Worm (Caenorhabditis elegans) whole organism, late embryonic: ENCODE data around the gene hpr-9.
A peak's percentile ranks its signal among the peaks of the same experiment; 100 is the strongest.

Experiments used
- C38D4.7 ChIP-seq: fragments of 200-800 bp; sonication (Bioruptor generic); optimal IDR thresholded peaks from 2 replicates; lab custom pipeline; 2018; ENCODE audit warnings: mild to moderate bottlenecking, missing genetic modification characterization, moderate library complexity, missing compliant biosample characterization
- F13H6.1 ChIP-seq: sonication (generic microtip); optimal IDR thresholded peaks from 2 replicates; lab custom pipeline; 2016; ENCODE audit warnings: missing genetic modification characterization, missing compliant biosample characterization
- K02D7.2 ChIP-seq: sonication (generic microtip); optimal IDR thresholded peaks from 2 replicates; lab custom pipeline; 2017; ENCODE audit warnings: mild to moderate bottlenecking, missing genetic modification characterization, missing compliant biosample characterization
- K09A11.1 ChIP-seq: sonication (generic microtip); optimal IDR thresholded peaks from 2 replicates; lab custom pipeline; 2017; ENCODE audit warnings: antibody characterized with exemption, mild to moderate bottlenecking, missing genetic modification characterization, missing compliant biosample characterization; ENCODE audit not compliant: insufficient read depth
- T23F11.4 ChIP-seq: fragments of 200-800 bp; sonication (Bioruptor generic); optimal IDR thresholded peaks from 2 replicates; lab custom pipeline; 2018; ENCODE audit warnings: mild to moderate bottlenecking, missing genetic modification characterization, missing compliant biosample characterization
- ceh-2 ChIP-seq: sonication (generic microtip); optimal IDR thresholded peaks from 2 replicates; lab custom pipeline; 2016; ENCODE audit warnings: missing genotype, missing genetic modification characterization, missing compliant biosample characterization
- ceh-22 ChIP-seq: sonication (generic microtip); optimal IDR thresholded peaks from 2 replicates; lab custom pipeline; 2017; ENCODE audit warnings: missing biosample characterization, missing genetic modification characterization
- ceh-31 ChIP-seq: sonication (generic microtip); optimal IDR thresholded peaks from 2 replicates; lab custom pipeline; 2016; ENCODE audit warnings: missing genetic modification characterization, missing compliant biosample characterization
- ceh-45 ChIP-seq: fragments of 200-800 bp; sonication (Bioruptor generic); IDR thresholded peaks from 2 replicates; pipeline ENCODE4 v1.3.6; 2022; ENCODE audit warnings: missing genetic modification reagents, missing genetic modification characterization, missing compliant biosample characterization
- ceh-48 ChIP-seq: sonication (generic microtip); optimal IDR thresholded peaks from 2 replicates; lab custom pipeline; 2016; ENCODE audit warnings: missing genetic modification characterization, inconsistent platforms, missing compliant biosample characterization
- ceh-6 ChIP-seq: fragments of 200-800 bp; sonication (Bioruptor generic); optimal IDR thresholded peaks from 2 replicates; lab custom pipeline; 2018; ENCODE audit warnings: mild to moderate bottlenecking, missing genetic modification characterization, missing compliant biosample characterization
- che-1 ChIP-seq: sonication (generic microtip); optimal IDR thresholded peaks from 2 replicates; lab custom pipeline; 2016; ENCODE audit warnings: mild to moderate bottlenecking, missing genetic modification characterization, missing compliant biosample characterization
- elt-2 ChIP-seq: sonication (generic microtip); optimal IDR thresholded peaks from 2 replicates; lab custom pipeline; 2016; ENCODE audit warnings: missing genetic modification reagents, missing genetic modification characterization, missing compliant biosample characterization
- ets-4 ChIP-seq: sonication (generic microtip); optimal IDR thresholded peaks from 2 replicates; lab custom pipeline; 2016; ENCODE audit warnings: missing genetic modification characterization, missing compliant biosample characterization
- fax-1 ChIP-seq: sonication (generic microtip); optimal IDR thresholded peaks from 2 replicates; lab custom pipeline; 2016; ENCODE audit warnings: missing genotype, missing genetic modification characterization, missing compliant biosample characterization
- fkh-6 ChIP-seq: sonication (generic microtip); optimal IDR thresholded peaks from 2 replicates; lab custom pipeline; 2016; ENCODE audit warnings: missing genetic modification characterization, missing compliant biosample characterization
- hlh-13 ChIP-seq: fragments of 200-800 bp; sonication (Bioruptor generic); optimal IDR thresholded peaks from 2 replicates; lab custom pipeline; 2018; ENCODE audit warnings: mild to moderate bottlenecking, missing genetic modification characterization, missing compliant biosample characterization
- hlh-15 ChIP-seq: sonication (generic microtip); optimal IDR thresholded peaks from 2 replicates; lab custom pipeline; 2016; ENCODE audit warnings: missing genetic modification characterization, missing compliant biosample characterization
- hlh-30 ChIP-seq: sonication (generic microtip); optimal IDR thresholded peaks from 2 replicates; lab custom pipeline; 2017; ENCODE audit warnings: antibody characterized with exemption, missing genetic modification characterization, missing compliant biosample characterization; ENCODE audit not compliant: insufficient read depth
- hlh-8 ChIP-seq: sonication (generic microtip); optimal IDR thresholded peaks from 2 replicates; lab custom pipeline; 2016; ENCODE audit warnings: missing genotype, missing genetic modification characterization, missing compliant biosample characterization
- lin-11 ChIP-seq: fragments of 200-800 bp; sonication (Bioruptor generic); optimal IDR thresholded peaks from 2 replicates; lab custom pipeline; 2018; ENCODE audit warnings: mild to moderate bottlenecking, missing genetic modification characterization, missing compliant biosample characterization
- madf-2 ChIP-seq: sonication (generic microtip); optimal IDR thresholded peaks from 2 replicates; lab custom pipeline; 2017; ENCODE audit warnings: missing genetic modification characterization, missing compliant biosample characterization
- nfya-1 ChIP-seq: sonication (generic microtip); optimal IDR thresholded peaks from 2 replicates; lab custom pipeline; 2017; ENCODE audit warnings: missing genetic modification characterization, mild to moderate bottlenecking, missing compliant biosample characterization, antibody characterized with exemption, moderate library complexity
- pag-3 ChIP-seq: sonication (generic microtip); optimal IDR thresholded peaks from 2 replicates; lab custom pipeline; 2016; ENCODE audit warnings: missing compliant biosample characterization, missing genetic modification characterization, borderline replicate concordance
- pat-9 ChIP-seq: fragments of 200-800 bp; sonication (Bioruptor generic); optimal IDR thresholded peaks from 2 replicates; lab custom pipeline; 2018; ENCODE audit warnings: mild to moderate bottlenecking, missing genetic modification characterization, moderate library complexity, missing compliant biosample characterization
- pax-1 ChIP-seq: fragments of 150-350 bp; optimal IDR thresholded peaks from 2 replicates; lab custom pipeline; 2014; ENCODE audit warnings: missing biosample characterization, missing genetic modification characterization
- pha-2 ChIP-seq: sonication (generic microtip); optimal IDR thresholded peaks from 2 replicates; lab custom pipeline; 2017; ENCODE audit warnings: mild to moderate bottlenecking, missing genetic modification characterization, missing compliant biosample characterization
- pha-4 ChIP-seq: fragments of 150-350 bp; optimal IDR thresholded peaks from 2 replicates; lab custom pipeline; 2018; ENCODE audit warnings: missing biosample characterization, missing genetic modification reagents, missing genetic modification characterization
- ref-2 ChIP-seq: sonication (generic microtip); optimal IDR thresholded peaks from 2 replicates; lab custom pipeline; 2016; ENCODE audit warnings: missing genetic modification characterization, missing compliant biosample characterization
- rnt-1 ChIP-seq: sonication (generic microtip); optimal IDR thresholded peaks from 2 replicates; lab custom pipeline; 2016; ENCODE audit warnings: missing genetic modification characterization, missing compliant biosample characterization
- sox-2 ChIP-seq: fragments of 200-800 bp; sonication (Bioruptor generic); IDR thresholded peaks from 2 replicates; pipeline ENCODE4 v1.3.6; 2022; ENCODE audit warnings: missing genetic modification reagents, missing genetic modification characterization, missing compliant biosample characterization
- sox-4 ChIP-seq: sonication (generic microtip); optimal IDR thresholded peaks from 2 replicates; lab custom pipeline; 2017; ENCODE audit warnings: mild to moderate bottlenecking, missing genetic modification characterization, inconsistent platforms, missing compliant biosample characterization
- tbx-7 ChIP-seq: sonication (generic microtip); optimal IDR thresholded peaks from 2 replicates; lab custom pipeline; 2016; ENCODE audit warnings: missing genotype, missing genetic modification characterization, missing compliant biosample characterization
- ttx-3 ChIP-seq: sonication (generic microtip); optimal IDR thresholded peaks from 2 replicates; lab custom pipeline; 2016; ENCODE audit warnings: missing genetic modification reagents, missing genetic modification characterization, missing compliant biosample characterization
- unc-3 ChIP-seq, 2 experiments: fragments of 200-800 bp in 1 of 2; sonication (Bioruptor generic) in 1 of 2; sonication (generic microtip) in 1 of 2; conservative IDR thresholded peaks in 1 of 2; optimal IDR thresholded peaks in 1 of 2; 2 replicates each; pipeline versions ENCODE4 v1.3.6 to Lab custom; 2016 to 2022; ENCODE audit warnings: missing compliant biosample characterization in 2 of 2, missing genetic modification characterization in 2 of 2, missing genetic modification reagents in 1 of 2
- unc-55 ChIP-seq: sonication (generic microtip); optimal IDR thresholded peaks from 2 replicates; lab custom pipeline; 2017; ENCODE audit warnings: missing biosample characterization, missing genetic modification reagents, missing genetic modification characterization
- unc-86 ChIP-seq: sonication (generic microtip); optimal IDR thresholded peaks from 2 replicates; lab custom pipeline; 2016; ENCODE audit warnings: missing genetic modification characterization, missing compliant biosample characterization
- zip-5 ChIP-seq: sonication (generic microtip); optimal IDR thresholded peaks from 2 replicates; lab custom pipeline; 2016; ENCODE audit warnings: missing genetic modification characterization, missing compliant biosample characterization

Gene hpr-9

DNA sequence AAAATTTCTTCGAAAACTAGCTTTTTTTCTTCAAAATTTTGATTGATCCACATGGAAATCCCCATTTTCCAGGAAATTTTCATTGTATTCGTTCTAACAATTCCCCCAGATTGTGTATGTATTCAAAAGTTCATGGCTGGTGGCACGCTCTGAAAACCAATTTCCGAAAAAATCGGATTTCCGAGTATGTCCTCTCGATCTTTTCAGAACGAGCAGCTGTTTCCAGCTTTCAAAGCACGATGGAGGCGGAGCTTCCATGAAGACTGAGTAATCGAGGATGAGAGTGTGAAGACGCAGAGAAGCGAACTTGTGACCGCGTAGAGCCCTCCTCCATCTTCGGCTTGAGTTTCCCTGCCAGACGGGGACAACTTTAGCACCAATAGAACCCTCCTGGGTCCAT is 17.0 kb upstream of the hpr-9 start:
- TF ChIP-seq unc-3 (GFP tag; conservative IDR thresholded peaks at IDR 0.05; lab: Robert Waterston, UW) (no peak), unc-3 (tag; optimal IDR thresholded peaks at IDR 0.05; lab: Kevin White, UChicago) (no peak), hlh-30 (peak; percentile 10)

DNA sequence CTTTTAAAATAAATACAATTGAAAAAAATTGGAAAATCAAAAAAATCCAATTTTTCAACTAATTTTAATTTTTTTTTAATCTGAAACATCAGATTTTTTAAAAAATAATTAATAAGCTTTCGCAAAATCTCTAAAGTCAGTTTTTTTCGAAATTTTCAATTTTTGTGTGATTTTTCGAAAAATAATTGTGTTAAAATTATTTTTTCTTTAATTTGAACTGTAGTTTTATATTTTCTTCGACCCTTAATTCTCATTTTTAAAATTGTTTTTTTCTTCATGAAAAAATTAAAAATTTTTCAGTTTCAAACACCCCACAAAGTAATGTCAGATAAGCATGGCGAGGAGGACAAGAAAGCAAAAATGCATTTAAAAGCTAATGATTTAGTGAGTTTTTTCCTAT is 16.3 kb upstream of the hpr-9 start, which contains the start of gene rabx-5:
Gene rabx-5 (plus strand): TSS at position 301 of the 400 bp plus-strand sequence.
- no peak for TF ChIP-seq elt-2 (tag; lab: Kevin White, UChicago)
- no peak for TF ChIP-seq sox-4 (tag; lab: Kevin White, UChicago)
- no peak for TF ChIP-seq lin-11
- TF ChIP-seq tbx-7 (tag; lab: Kevin White, UChicago): no peak
- TF ChIP-seq ceh-6: no peak
- no peak for TF ChIP-seq ceh-2
- no peak for TF ChIP-seq rnt-1 (tag; lab: Kevin White, UChicago)
- no peak for TF ChIP-seq K02D7.2 (tag; lab: Kevin White, UChicago)
- no peak for TF ChIP-seq pag-3 (tag; lab: Kevin White, UChicago)
- TF ChIP-seq hlh-15 (tag; lab: Kevin White, UChicago): no peak
- TF ChIP-seq pat-9: no peak
- TF ChIP-seq nfya-1 (tag; lab: Kevin White, UChicago): no peak
- TF ChIP-seq fax-1 (tag; lab: Kevin White, UChicago): no peak
- no peak for TF ChIP-seq sox-2 (GFP tag; lab: Robert Waterston, UW)
- TF ChIP-seq F13H6.1 (tag; lab: Kevin White, UChicago): no peak
- no peak for TF ChIP-seq ceh-22 (tag; lab: Kevin White, UChicago)
- no peak for TF ChIP-seq hlh-8
- no peak for TF ChIP-seq unc-86 (tag; lab: Kevin White, UChicago)
- no peak for TF ChIP-seq zip-5
- TF ChIP-seq, all 69 proteins: peak for 0

DNA sequence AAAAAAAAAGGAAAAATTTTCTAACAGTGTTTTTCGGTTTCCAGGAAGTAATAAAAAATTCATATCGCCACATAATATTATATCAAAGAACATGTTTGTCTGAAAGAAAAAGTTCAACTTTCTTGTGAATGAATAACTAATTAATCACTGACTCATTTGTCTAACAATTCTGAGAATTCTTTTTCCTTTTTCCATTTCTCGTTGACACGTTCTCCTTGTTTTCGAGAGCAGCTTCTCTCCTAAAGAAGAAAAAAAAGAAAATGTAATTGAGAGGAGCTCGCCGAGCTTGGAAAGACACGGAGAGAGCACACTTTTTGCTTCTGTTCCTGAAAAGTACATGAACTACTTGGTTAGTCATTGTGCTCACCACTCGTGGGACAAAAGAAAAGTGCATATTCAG is 13.2 kb upstream of the hpr-9 start:
- TF ChIP-seq fkh-6 (tag; lab: Kevin White, UChicago) (no peak), pax-1 (tag; lab: Kevin White, UChicago) (no peak), ttx-3 (tag; lab: Kevin White, UChicago) (no peak), ref-2 (tag; lab: Kevin White, UChicago) (no peak), pha-4 (tag; lab: Kevin White, UChicago) (no peak), ceh-48 (tag; lab: Kevin White, UChicago) (no peak), T23F11.4 (GFP tag; lab: Kevin White, UChicago) (no peak), pha-2 (tag; lab: Kevin White, UChicago) (no peak), ceh-2 (no peak), C38D4.7 (GFP tag; lab: Kevin White, UChicago) (no peak), madf-2 (tag; lab: Kevin White, UChicago) (no peak)

DNA sequence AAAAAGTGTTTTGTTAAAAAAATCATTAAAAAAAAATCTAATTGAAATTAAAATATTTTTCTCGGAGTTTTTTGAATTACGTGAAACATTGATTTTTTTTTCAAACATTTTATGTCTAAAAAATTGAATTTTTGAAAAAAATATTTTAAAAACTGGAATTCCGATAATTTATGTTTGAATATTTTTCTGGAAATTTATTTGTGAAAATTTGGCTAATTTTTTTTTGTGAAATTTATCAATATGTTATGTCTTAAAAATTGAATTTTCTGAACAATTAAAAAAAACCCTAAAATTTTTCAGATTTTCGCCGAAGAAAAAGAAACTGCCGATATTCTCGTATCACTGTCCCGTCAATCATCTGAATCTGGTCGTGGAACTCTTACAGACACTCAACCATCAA is 9.0 kb upstream of the hpr-9 start, which contains the start of gene Y39A1A.24:
Gene Y39A1A.24 (plus strand): TSS at position 301 of the 400 bp plus-strand sequence.
- no peak for TF ChIP-seq fkh-6 (tag; lab: Kevin White, UChicago)

DNA sequence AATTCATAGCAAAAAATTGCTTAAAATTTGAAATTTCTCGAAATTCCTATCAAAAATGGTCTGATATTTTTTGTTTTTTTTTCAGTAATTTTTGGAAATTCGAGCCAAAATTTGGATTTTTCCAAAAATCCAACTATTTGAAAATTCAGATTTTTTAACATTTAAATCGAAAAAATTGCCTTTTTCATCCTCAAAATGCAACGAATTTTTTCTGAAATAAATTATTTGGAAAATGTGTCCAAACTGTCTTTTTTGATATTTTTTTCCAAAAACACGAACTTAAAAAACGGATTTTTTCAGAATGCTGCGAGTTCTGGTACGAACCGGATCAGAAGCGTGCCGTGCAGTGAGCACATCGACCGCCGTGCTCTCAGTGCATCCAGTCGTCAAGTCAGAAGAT is 6.2 kb upstream of the hpr-9 start, which contains the start of gene mrpl-22:
Gene mrpl-22 (plus strand): TSS at position 301 of the 400 bp plus-strand sequence.
- TF ChIP-seq F13H6.1 (tag; lab: Kevin White, UChicago) (no peak), ceh-22 (tag; lab: Kevin White, UChicago) (no peak), pha-2 (tag; lab: Kevin White, UChicago) (no peak), hlh-13 (no peak), che-1 (no peak), K09A11.1 (tag; lab: Kevin White, UChicago) (no peak), unc-3 (GFP tag; conservative IDR thresholded peaks at IDR 0.05; lab: Robert Waterston, UW) (no peak), unc-3 (tag; optimal IDR thresholded peaks at IDR 0.05; lab: Kevin White, UChicago) (no peak), ets-4 (tag; lab: Kevin White, UChicago) (no peak), ceh-6 (no peak), unc-86 (tag; lab: Kevin White, UChicago) (no peak), ceh-45 (GFP tag; lab: Robert Waterston, UW) (no peak), lin-11 (no peak), ceh-31 (tag; lab: Kevin White, UChicago) (no peak), unc-55 (GFP tag; lab: Kevin White, UChicago) (no peak), zip-5 (no peak)
- TF ChIP-seq, all 69 proteins: peak for 0
